Worm (Caenorhabditis elegans) whole organism, L4 larva: Measurements from ENCODE around the gene nhr-100.

Experiments
- F37D6.2 ChIP-seq: sonication (generic microtip); optimal IDR thresholded peaks from 2 replicates; lab custom pipeline; 2016; ENCODE audit warnings: mild to moderate bottlenecking, missing genetic modification characterization, missing compliant biosample characterization
- Y75B8A.6 ChIP-seq: fragments of 200-800 bp; sonication (Bioruptor generic); IDR thresholded peaks from 2 replicates; pipeline ENCODE4 v1.3.6; 2022; ENCODE audit warnings: missing genetic modification reagents, missing genetic modification characterization, missing compliant biosample characterization
- daf-12 ChIP-seq: fragments of 150-350 bp; optimal IDR thresholded peaks from 2 replicates; lab custom pipeline; 2014; ENCODE audit warnings: missing biosample characterization, missing genetic modification reagents, missing genetic modification characterization
- dmd-8 ChIP-seq: fragments of 200-800 bp; sonication (Bioruptor generic); IDR thresholded peaks from 2 replicates; pipeline ENCODE4 v1.3.6; 2022; ENCODE audit warnings: missing genetic modification characterization, missing compliant biosample characterization
- dpl-1 ChIP-seq: fragments of 150-350 bp; optimal IDR thresholded peaks from 2 replicates; lab custom pipeline; 2014; ENCODE audit warnings: missing biosample characterization, missing genetic modification reagents, missing genetic modification characterization
- fos-1 ChIP-seq: fragments of 150-350 bp; optimal IDR thresholded peaks from 2 replicates; lab custom pipeline; 2014; ENCODE audit warnings: missing biosample characterization, missing genetic modification characterization
- mdl-1 ChIP-seq, 2 experiments: fragments of 150-350 bp in 1 of 2; sonication (generic microtip) in 1 of 2; optimal IDR thresholded peaks; 2 replicates each; lab custom pipeline; 2014 to 2017; ENCODE audit warnings: missing biosample characterization in 2 of 2, missing genetic modification characterization in 2 of 2
- nhr-11 ChIP-seq: fragments of 150-350 bp; optimal IDR thresholded peaks from 2 replicates; lab custom pipeline; 2014; ENCODE audit warnings: missing biosample characterization, missing genetic modification characterization
- nhr-28 ChIP-seq: fragments of 150-350 bp; optimal IDR thresholded peaks from 2 replicates; lab custom pipeline; 2014; ENCODE audit warnings: missing biosample characterization, missing genetic modification characterization
- nhr-76 ChIP-seq: fragments of 150-350 bp; optimal IDR thresholded peaks from 2 replicates; lab custom pipeline; 2014; ENCODE audit warnings: missing biosample characterization, missing genetic modification characterization
- pha-4 ChIP-seq, 2 experiments: fragments of 150-350 bp in 1 of 2; fragments of 200-800 bp in 1 of 2; sonication (Bioruptor generic) in 1 of 2; IDR thresholded peaks in 1 of 2; optimal IDR thresholded peaks in 1 of 2; 2 replicates each; pipeline versions ENCODE4 v1.3.6 to Lab custom; 2014 to 2022; ENCODE audit warnings: missing genetic modification characterization in 2 of 2, missing genetic modification reagents in 2 of 2, missing biosample characterization in 1 of 2, missing compliant biosample characterization in 1 of 2
- pqm-1 ChIP-seq: sonication (generic microtip); optimal IDR thresholded peaks from 2 replicates; lab custom pipeline; 2017; ENCODE audit warnings: missing biosample characterization, missing genetic modification characterization
- spr-3 ChIP-seq: fragments of 200-800 bp; sonication (Bioruptor generic); optimal IDR thresholded peaks from 2 replicates; lab custom pipeline; 2018; ENCODE audit warnings: mild to moderate bottlenecking, missing genetic modification characterization, missing compliant biosample characterization

ce11 chrIV:9742883-9743282, 14.4 kb downstream of the nhr-100 start, which contains the start of gene C28D4.7:
- TF ChIP-seq mdl-1 (tag; optimal IDR thresholded peaks at IDR 0.05; lab: Kevin White, UChicago) (no peak), daf-12 (tag; lab: Kevin White, UChicago) (no peak), dpl-1 (GFP tag; lab: Kevin White, UChicago) (no peak), nhr-28 (tag; lab: Kevin White, UChicago) (no peak), spr-3 (GFP tag; lab: Kevin White, UChicago) (no peak), nhr-76 (tag; lab: Kevin White, UChicago) (no peak), fos-1 (tag; lab: Kevin White, UChicago) (no peak), dmd-8 (GFP tag; lab: Robert Waterston, UW) (no peak), nhr-11 (tag; lab: Kevin White, UChicago) (no peak), pha-4 (GFP tag; IDR thresholded peaks at IDR 0.05; lab: Robert Waterston, UW) (no peak), pha-4 (tag; optimal IDR thresholded peaks at IDR 0.05; lab: Kevin White, UChicago) (no peak), pqm-1 (tag; lab: Kevin White, UChicago) (no peak), F37D6.2 (tag; lab: Kevin White, UChicago) (no peak), Y75B8A.6 (no peak)
